Worm (Caenorhabditis elegans) whole organism, L1 larva: ENCODE data around the gene F31B12.3.

Source experiments
- C04F5.9 ChIP-seq: sonication (generic microtip); optimal IDR thresholded peaks from 2 replicates; lab custom pipeline; 2016; ENCODE audit warnings: missing genetic modification characterization, missing compliant biosample characterization
- aha-1 ChIP-seq: fragments of 150-350 bp; optimal IDR thresholded peaks from 2 replicates; lab custom pipeline; 2014; ENCODE audit warnings: missing biosample characterization, missing genetic modification characterization
- fos-1 ChIP-seq: fragments of 150-350 bp; optimal IDR thresholded peaks from 2 replicates; lab custom pipeline; 2014; ENCODE audit warnings: missing biosample characterization, missing genetic modification characterization
- grh-1 ChIP-seq: fragments of 200-800 bp; sonication (Bioruptor generic); IDR thresholded peaks from 2 replicates; pipeline ENCODE4 v1.3.6; 2022; ENCODE audit warnings: missing genetic modification reagents, missing genetic modification characterization, missing compliant biosample characterization
- mdl-1 ChIP-seq, 2 experiments: fragments of 150-350 bp; optimal IDR thresholded peaks; 2 replicates each; lab custom pipeline; 2014 to 2017; ENCODE audit warnings: missing biosample characterization in 2 of 2, missing genetic modification characterization in 2 of 2, inconsistent platforms in 1 of 2
- nhr-28 ChIP-seq: fragments of 150-350 bp; optimal IDR thresholded peaks from 2 replicates; lab custom pipeline; 2014; ENCODE audit warnings: missing biosample characterization, missing genetic modification characterization
- pqm-1 ChIP-seq: sonication (generic microtip); optimal IDR thresholded peaks from 3 replicates; lab custom pipeline; 2017; ENCODE audit warnings: missing biosample characterization, missing genetic modification characterization
- sptf-1 ChIP-seq: fragments of 150-350 bp; optimal IDR thresholded peaks from 2 replicates; lab custom pipeline; 2014; ENCODE audit warnings: missing biosample characterization, missing genetic modification characterization
- unc-62 ChIP-seq: fragments of 150-350 bp; optimal IDR thresholded peaks from 2 replicates; lab custom pipeline; 2014; ENCODE audit warnings: missing biosample characterization, missing genetic modification reagents, missing genetic modification characterization

ce11 chrX:10846898-10847297 lies 26.5 kb upstream of the F31B12.3 start:
- TF ChIP-seq fos-1 (tag; lab: Kevin White, UChicago) (no peak), sptf-1 (tag; lab: Kevin White, UChicago) (no peak), mdl-1 (tag; optimal IDR thresholded peaks at IDR 0.05; lab: Kevin White, UChicago) (no peak), unc-62 (no peak), nhr-28 (tag; lab: Kevin White, UChicago) (no peak), C04F5.9 (no peak), aha-1 (tag; lab: Kevin White, UChicago) (no peak), grh-1 (GFP tag; lab: Robert Waterston, UW) (no peak), pqm-1 (tag; lab: Kevin White, UChicago) (no peak)
